Worm (Caenorhabditis elegans): ENCODE measurements around the gene R08C7.4.

- TF ChIP-seq snpc-4 (tag; optimal IDR thresholded peaks at IDR 0.05) (peak; percentile 53), tbx-2 (tag; optimal IDR thresholded peaks at IDR 0.05) (peak; percentile 95), fos-1 (tag; optimal IDR thresholded peaks at IDR 0.05) (peak; percentile 75), egl-27 (tag; optimal IDR thresholded peaks at IDR 0.05) (peak in 1 of 2 experiments; percentile 49), nhr-12 (tag; optimal IDR thresholded peaks at IDR 0.05) (no peak), unc-30 (tag; optimal IDR thresholded peaks at IDR 0.05) (no peak), lin-13 (GFP tag; optimal IDR thresholded peaks at IDR 0.05) (peak; percentile 78), ceh-88 (GFP tag; IDR thresholded peaks at IDR 0.05) (peak; percentile 95)
Observed at ce11 chrIV:4390438-4390894, 44.4 kb upstream of the R08C7.4 start, which contains the start of the genes rpl-7A and set-21.
